Worm (Caenorhabditis elegans) whole organism, L3 larva: ENCODE measurements around the gene rpl-36.A.

ENCODE experiments used
- daf-12 ChIP-seq: fragments of 150-350 bp; optimal IDR thresholded peaks from 2 replicates; lab custom pipeline; 2014; ENCODE audit warnings: missing biosample characterization, missing genetic modification reagents, missing genetic modification characterization
- lin-39 ChIP-seq: fragments of 150-350 bp; optimal IDR thresholded peaks from 2 replicates; lab custom pipeline; 2018; ENCODE audit warnings: missing biosample characterization, missing genetic modification reagents, missing genetic modification characterization
- nhr-28 ChIP-seq: fragments of 150-350 bp; optimal IDR thresholded peaks from 2 replicates; lab custom pipeline; 2014; ENCODE audit warnings: missing biosample characterization, missing genetic modification characterization
- sea-2 ChIP-seq: fragments of 150-350 bp; sonication (generic microtip); optimal IDR thresholded peaks from 4 replicates; lab custom pipeline; 2014; ENCODE audit warnings: missing biosample characterization, missing genetic modification reagents, missing genetic modification characterization
- unc-62 ChIP-seq: fragments of 150-350 bp; sonication (generic microtip); optimal IDR thresholded peaks from 4 replicates; lab custom pipeline; 2014; ENCODE audit warnings: missing biosample characterization, missing genetic modification reagents, missing genetic modification characterization
- ztf-4 ChIP-seq: fragments of 150-350 bp; optimal IDR thresholded peaks from 2 replicates; lab custom pipeline; 2014; ENCODE audit warnings: missing biosample characterization, missing genetic modification characterization

- TF ChIP-seq sea-2 (GFP tag; lab: Kevin White, UChicago): no peak
- TF ChIP-seq nhr-28 (tag; lab: Kevin White, UChicago): no peak
- TF ChIP-seq lin-39 (tag; lab: Kevin White, UChicago): no peak
- TF ChIP-seq unc-62 (GFP tag; lab: Kevin White, UChicago): no peak
- TF ChIP-seq daf-12: no peak
- no peak for TF ChIP-seq ztf-4
These were observed 35.5 kb upstream of the rpl-36.A start, which contains the start of gene F40F8.11 for ce11 chrII:11132542-11132941.
